Fruit fly (Drosophila melanogaster) whole organism: Measurements from ENCODE around the gene Crz.

Experiments
- CG8478 ChIP-seq: fragments of >200 bp; optimal IDR thresholded peaks from 2 replicates; lab custom pipeline; 2018; ENCODE audit warnings: inconsistent platforms
- Dll ChIP-seq: fragments of >200 bp; optimal IDR thresholded peaks from 2 replicates; lab custom pipeline; 2017
- EcR ChIP-seq, 2 experiments: fragments of >200 bp; optimal IDR thresholded peaks; 2 replicates each; lab custom pipeline; 2017; ENCODE audit warnings: missing biosample characterization in 2 of 2, missing genetic modification characterization in 2 of 2, missing genetic modification reagents in 2 of 2
- pan ChIP-seq: fragments of >200 bp; optimal IDR thresholded peaks from 2 replicates; lab custom pipeline; 2017
- psq ChIP-seq: fragments of >200 bp; optimal IDR thresholded peaks from 2 replicates; lab custom pipeline; 2017
- usp ChIP-seq: fragments of >200 bp; optimal IDR thresholded peaks from 2 replicates; lab custom pipeline; 2017; ENCODE audit warnings: missing biosample characterization, missing genetic modification characterization, mixed read lengths

The Crz gene

dm6 chr3R:14354599-14354998 lies 39.9 kb downstream of the Crz start:
- TF ChIP-seq Dll (lab: Kevin White, UChicago): no peak
- no peak for TF ChIP-seq EcR (GFP tag; optimal IDR thresholded peaks at IDR 0.05; lab: Kevin White, UChicago)
- TF ChIP-seq usp: no peak
- no peak for TF ChIP-seq psq (lab: Kevin White, UChicago)
- no peak for TF ChIP-seq CG8478 (lab: Kevin White, UChicago)
- no peak for TF ChIP-seq pan (lab: Kevin White, UChicago)

dm6 chr3R:14356619-14357018 lies 42.0 kb downstream of the Crz start:
- TF ChIP-seq CG8478 (lab: Kevin White, UChicago) (no peak), Dll (lab: Kevin White, UChicago) (no peak), psq (lab: Kevin White, UChicago) (no peak), EcR (GFP tag; optimal IDR thresholded peaks at IDR 0.05; lab: Kevin White, UChicago) (no peak), pan (lab: Kevin White, UChicago) (no peak), usp (no peak)

dm6 chr3R:14357405-14357804 lies 42.8 kb downstream of the Crz start:
- no peak for TF ChIP-seq EcR (GFP tag; optimal IDR thresholded peaks at IDR 0.05; lab: Kevin White, UChicago)
- TF ChIP-seq usp: no peak

dm6 chr3R:14361741-14362232 lies 47.1 kb downstream of the Crz start, which contains the start of gene Dnaaf5:
Gene Dnaaf5, minus strand, starts transcription at chr3R:14361786.
- no peak for TF ChIP-seq CG8478 (lab: Kevin White, UChicago)
- TF ChIP-seq pan (lab: Kevin White, UChicago): no peak
- no peak for TF ChIP-seq EcR (GFP tag; optimal IDR thresholded peaks at IDR 0.05; lab: Kevin White, UChicago)
- no peak for TF ChIP-seq Dll (lab: Kevin White, UChicago)
- TF ChIP-seq usp: no peak
- no peak for TF ChIP-seq psq (lab: Kevin White, UChicago)

- TF ChIP-seq Dll (lab: Kevin White, UChicago) (no peak), EcR (GFP tag; optimal IDR thresholded peaks at IDR 0.05; lab: Kevin White, UChicago) (no peak), pan (lab: Kevin White, UChicago) (no peak), psq (lab: Kevin White, UChicago) (no peak), CG8478 (lab: Kevin White, UChicago) (no peak), usp (no peak)
Measured at dm6 chr3R:14363172-14363571, 48.5 kb downstream of the Crz start.

- no peak for TF ChIP-seq usp
- TF ChIP-seq Dll (lab: Kevin White, UChicago): no peak
- no peak for TF ChIP-seq psq (lab: Kevin White, UChicago)
Measured at dm6 chr3R:14364156-14364555, 49.5 kb downstream of the Crz start.
